Fruit fly (Drosophila melanogaster) whole organism, wandering third instar larva: ENCODE data around the gene CG32767.
A peak's percentile ranks its signal among the peaks of the same experiment; 100 is the strongest.

ENCODE experiments used
- Abd-B ChIP-seq: fragments of >200 bp; optimal IDR thresholded peaks from 2 replicates; lab custom pipeline; 2017; ENCODE audit warnings: missing biosample characterization, missing genetic modification characterization
- CG32264 ChIP-seq: fragments of 200-800 bp; sonication (Bioruptor generic); optimal IDR thresholded peaks from 2 replicates; lab custom pipeline; 2016; ENCODE audit warnings: missing biosample characterization, missing genetic modification characterization
- CG9705 ChIP-seq: fragments of 200-800 bp; sonication (Bioruptor generic); optimal IDR thresholded peaks from 2 replicates; lab custom pipeline; 2018; ENCODE audit warnings: missing biosample characterization, mild to moderate bottlenecking, missing genetic modification characterization
- CrebA ChIP-seq: fragments of 200-800 bp; sonication (Bioruptor generic); optimal IDR thresholded peaks from 2 replicates; lab custom pipeline; 2016; ENCODE audit warnings: missing biosample characterization, mild to moderate bottlenecking, missing genetic modification characterization, borderline replicate concordance
- Dfd ChIP-seq: fragments of >200 bp; optimal IDR thresholded peaks from 2 replicates; lab custom pipeline; 2017; ENCODE audit warnings: missing biosample characterization, missing genetic modification characterization
- Dif ChIP-seq: fragments of 200-275, 200-300 bp; sonication (Bioruptor generic); optimal IDR thresholded peaks from 2 replicates; lab custom pipeline; 2018; ENCODE audit warnings: missing biosample characterization, missing genetic modification characterization; ENCODE audit not compliant: partially characterized antibody
- GATAd ChIP-seq: sonication (Bioruptor generic); optimal IDR thresholded peaks from 2 replicates; lab custom pipeline; 2016; ENCODE audit warnings: missing biosample characterization, missing genetic modification characterization
- HLH106 ChIP-seq: fragments of 200-800 bp; optimal IDR thresholded peaks from 3 replicates; lab custom pipeline; 2019; ENCODE audit warnings: missing biosample characterization, mild to moderate bottlenecking, missing genetic modification characterization, moderate library complexity
- Hnf4 ChIP-seq: fragments of 200-800 bp; sonication (Bioruptor generic); optimal IDR thresholded peaks from 2 replicates; lab custom pipeline; 2016; ENCODE audit warnings: missing biosample characterization, mild to moderate bottlenecking, missing genetic modification characterization
- Hr78 ChIP-seq: fragments of >200 bp; optimal IDR thresholded peaks from 2 replicates; lab custom pipeline; 2017; ENCODE audit warnings: missing biosample characterization, missing genetic modification characterization
- Hr83 ChIP-seq: fragments of 200-300 bp; sonication (Bioruptor generic); optimal IDR thresholded peaks from 2 replicates; lab custom pipeline; 2016; ENCODE audit warnings: missing biosample characterization, mild to moderate bottlenecking, missing genetic modification characterization, moderate library complexity; ENCODE audit not compliant: poor library complexity, severe bottlenecking
- Jra ChIP-seq: sonication (Bioruptor generic); optimal IDR thresholded peaks from 2 replicates; lab custom pipeline; 2016; ENCODE audit warnings: missing biosample characterization, missing genetic modification characterization
- Mio ChIP-seq: sonication (Bioruptor generic); optimal IDR thresholded peaks from 2 replicates; lab custom pipeline; 2016; ENCODE audit warnings: missing biosample characterization, missing genetic modification characterization
- Myc ChIP-seq: fragments of >200 bp; optimal IDR thresholded peaks from 2 replicates; lab custom pipeline; 2017
- N ChIP-seq: fragments of >200 bp; optimal IDR thresholded peaks from 2 replicates; lab custom pipeline; 2018; ENCODE audit warnings: missing biosample characterization, missing external identifiers, missing genetic modification characterization
- OdsH ChIP-seq: fragments of 200-800 bp; sonication (Bioruptor generic); optimal IDR thresholded peaks from 2 replicates; lab custom pipeline; 2016; ENCODE audit warnings: missing biosample characterization, mild to moderate bottlenecking, missing genetic modification characterization
- Rel ChIP-seq, 2 experiments: fragments of 200-800 bp; sonication (Bioruptor generic) in 1 of 2; optimal IDR thresholded peaks; 2 replicates in 1 of 2; 3 replicates in 1 of 2; lab custom pipeline; 2016 to 2019; ENCODE audit warnings: mild to moderate bottlenecking in 2 of 2, missing biosample characterization in 2 of 2, missing genetic modification characterization in 2 of 2, moderate library complexity in 1 of 2
- Sp1 ChIP-seq: fragments of 200-800 bp; sonication (Bioruptor generic); optimal IDR thresholded peaks from 3 replicates; lab custom pipeline; 2019; ENCODE audit warnings: missing biosample characterization, mild to moderate bottlenecking, missing genetic modification characterization, moderate library complexity
- Vsx2 ChIP-seq: fragments of 200-300, 225-300 bp; sonication (Bioruptor generic); optimal IDR thresholded peaks from 2 replicates; lab custom pipeline; 2018; ENCODE audit warnings: missing biosample characterization, missing genetic modification characterization; ENCODE audit not compliant: partially characterized antibody
- br ChIP-seq: fragments of 200-800 bp; sonication (Bioruptor generic); optimal IDR thresholded peaks from 2 replicates; lab custom pipeline; 2016; ENCODE audit warnings: missing biosample characterization, missing genetic modification characterization
- brk ChIP-seq: fragments of 200-800 bp; sonication (Bioruptor generic); optimal IDR thresholded peaks from 2 replicates; lab custom pipeline; 2016; ENCODE audit warnings: missing biosample characterization, mild to moderate bottlenecking, missing genetic modification characterization
- dl ChIP-seq, 2 experiments: fragments of 175-275, 200-275 bp in 1 of 2; fragments of 200-275 bp in 1 of 2; sonication (Bioruptor generic); optimal IDR thresholded peaks; lab custom pipeline; 2018; ENCODE audit warnings: mild to moderate bottlenecking in 2 of 2, missing biosample characterization in 2 of 2, missing genetic modification characterization in 2 of 2, moderate library complexity in 2 of 2; ENCODE audit not compliant: partially characterized antibody in 2 of 2, insufficient read depth in 1 of 2
- dmrt93B ChIP-seq: fragments of 200-800 bp; sonication (Bioruptor generic); optimal IDR thresholded peaks from 2 replicates; lab custom pipeline; 2018; ENCODE audit warnings: missing biosample characterization, mild to moderate bottlenecking, missing genetic modification characterization
- dsf ChIP-seq: sonication (Bioruptor generic); optimal IDR thresholded peaks from 2 replicates; lab custom pipeline; 2016; ENCODE audit warnings: missing biosample characterization, missing genetic modification characterization, borderline replicate concordance
- ey ChIP-seq: fragments of 200-800 bp; sonication (Bioruptor generic); optimal IDR thresholded peaks from 2 replicates; lab custom pipeline; 2016; ENCODE audit warnings: missing biosample characterization, missing genetic modification characterization
- foxo ChIP-seq, 2 experiments: fragments of 200-800 bp; sonication (Bioruptor generic); optimal IDR thresholded peaks; 2 replicates in 1 of 2; 3 replicates in 1 of 2; lab custom pipeline; 2016 to 2017; ENCODE audit warnings: missing biosample characterization in 2 of 2, missing genetic modification characterization in 2 of 2
- fru ChIP-seq: fragments of 200-800 bp; sonication (Bioruptor generic); optimal IDR thresholded peaks from 3 replicates; lab custom pipeline; 2016; ENCODE audit warnings: missing biosample characterization, mild to moderate bottlenecking, missing genetic modification characterization
- h ChIP-seq: fragments of 200-800 bp; sonication (Bioruptor generic); optimal IDR thresholded peaks from 3 replicates; lab custom pipeline; 2016; ENCODE audit warnings: missing biosample characterization, mild to moderate bottlenecking, missing genetic modification characterization
- jim ChIP-seq: fragments of 175-275, 200-325 bp; sonication (Bioruptor generic); optimal IDR thresholded peaks from 2 replicates; lab custom pipeline; 2016; ENCODE audit warnings: missing biosample characterization, mild to moderate bottlenecking, missing genetic modification characterization
- lola ChIP-seq: fragments of >200 bp; optimal IDR thresholded peaks from 2 replicates; lab custom pipeline; 2017; ENCODE audit warnings: missing biosample characterization, missing genetic modification characterization
- pan ChIP-seq: fragments of >200 bp; optimal IDR thresholded peaks from 2 replicates; lab custom pipeline; 2017
- psq ChIP-seq: fragments of 200-800 bp; sonication (Bioruptor generic); optimal IDR thresholded peaks from 3 replicates; lab custom pipeline; 2017; ENCODE audit warnings: missing biosample characterization, mild to moderate bottlenecking, missing genetic modification characterization, moderate library complexity
- rgr ChIP-seq: fragments of 200-800 bp; sonication (Bioruptor generic); optimal IDR thresholded peaks from 3 replicates; lab custom pipeline; 2016; ENCODE audit warnings: missing biosample characterization, mild to moderate bottlenecking, missing genetic modification characterization
- sage ChIP-seq: fragments of 200-800 bp; sonication (Bioruptor generic); optimal IDR thresholded peaks from 2 replicates; lab custom pipeline; 2016; ENCODE audit warnings: missing biosample characterization, mild to moderate bottlenecking, missing genetic modification characterization
- sv ChIP-seq: fragments of 200-800 bp; sonication (Bioruptor generic); optimal IDR thresholded peaks from 3 replicates; lab custom pipeline; 2016; ENCODE audit warnings: missing biosample characterization, missing genetic modification characterization
- tai ChIP-seq: sonication (Bioruptor generic); optimal IDR thresholded peaks from 2 replicates; lab custom pipeline; 2016; ENCODE audit warnings: missing biosample characterization, missing genetic modification characterization
- usp ChIP-seq: fragments of >200 bp; optimal IDR thresholded peaks from 2 replicates; lab custom pipeline; 2017; ENCODE audit warnings: missing biosample characterization, missing genetic modification characterization
- woc ChIP-seq: sonication (Bioruptor generic); optimal IDR thresholded peaks from 2 replicates; lab custom pipeline; 2016; ENCODE audit warnings: missing biosample characterization, mild to moderate bottlenecking, missing genetic modification characterization

The CG32767 gene

DNA sequence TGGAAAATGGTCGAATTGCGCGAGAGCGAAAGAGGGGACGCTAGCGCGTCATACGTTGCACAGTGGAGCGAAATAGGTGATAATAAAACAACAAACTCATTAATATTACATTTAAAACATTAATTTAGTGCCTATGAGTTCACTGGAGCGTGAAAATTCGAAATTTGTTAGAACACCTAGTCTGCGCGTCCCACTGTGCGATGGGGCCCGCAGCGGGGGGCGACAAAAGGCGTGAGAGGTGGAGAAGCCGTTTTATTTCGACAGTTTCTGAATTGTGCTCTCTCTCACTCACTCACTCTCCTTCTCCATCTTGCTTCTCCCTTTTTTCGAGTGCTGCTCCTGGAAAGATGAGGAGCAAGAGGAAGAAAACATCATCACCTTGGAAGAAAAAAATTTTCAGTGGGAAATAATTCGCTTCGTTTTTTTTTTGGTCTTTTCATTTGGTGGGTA lies 896 bp downstream of the CG32767 start (continued):
- TF ChIP-seq sage (GFP tag; lab: Kevin White, UChicago): peak; percentile 91
- peak; percentile 89 for TF ChIP-seq HLH106 (tag; lab: Kevin White, UChicago)

DNA sequence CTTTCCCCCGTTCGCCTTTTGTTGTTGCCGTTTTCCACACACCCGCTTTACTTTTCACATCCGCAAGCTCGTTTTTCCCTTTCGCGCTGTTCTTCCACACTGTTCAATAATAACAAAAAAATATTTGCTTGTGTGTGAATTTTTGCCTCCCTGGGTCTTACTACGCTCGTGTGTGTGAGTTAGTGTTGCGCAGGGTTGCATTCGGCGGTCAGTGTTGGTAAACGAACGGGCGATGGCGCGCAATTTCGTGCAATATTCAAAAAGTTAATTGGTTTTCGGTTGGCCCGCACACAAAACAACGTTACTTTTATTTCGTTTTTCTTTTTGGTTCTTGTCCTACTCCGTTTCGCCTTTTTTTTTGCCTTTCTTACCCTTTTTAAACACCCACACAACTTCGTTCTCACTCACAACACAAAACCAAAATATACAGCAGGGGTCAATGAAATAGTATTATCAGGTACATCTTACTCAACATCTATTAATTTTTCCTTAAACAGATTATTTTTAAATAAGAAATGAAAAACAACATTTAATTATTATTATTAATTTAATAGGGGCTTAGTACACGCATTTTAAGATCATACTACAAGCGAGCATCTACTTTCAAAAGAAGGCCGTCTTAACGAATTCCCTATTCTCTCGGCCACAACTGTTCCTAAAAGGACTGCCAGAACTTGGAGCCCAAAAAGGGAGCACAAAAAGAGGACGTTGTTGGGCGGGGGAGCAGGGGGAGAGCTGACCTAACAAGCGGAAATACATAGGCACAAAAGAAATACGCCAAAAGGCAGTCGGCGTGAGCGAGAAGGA lies 1.5 kb downstream of the CG32767 start:
- TF ChIP-seq dmrt93B (no peak), Dfd (GFP tag; lab: Kevin White, UChicago) (no peak), OdsH (GFP tag; lab: Kevin White, UChicago) (no peak), Jra (no peak), GATAd (GFP tag; lab: Kevin White, UChicago) (no peak), h (peak; percentile 16), Mio (no peak), woc (GFP tag; lab: Kevin White, UChicago) (no peak), Rel (GFP tag; optimal IDR thresholded peaks at IDR 0.05; lab: Kevin White, UChicago) (no peak), Rel (tag; optimal IDR thresholded peaks at IDR 0.05; lab: Kevin White, UChicago) (no peak), dl (GFP tag; optimal IDR thresholded peaks at IDR 0.05; lab: Kevin White, UChicago; ENCODE audit: insufficient read depth in 1 of 2, partially characterized antibody in 2 of 2) (no peak), fru (GFP tag; lab: Kevin White, UChicago) (no peak), Myc (lab: Kevin White, UChicago) (no peak), Abd-B (GFP tag; lab: Kevin White, UChicago) (no peak), dsf (GFP tag; lab: Kevin White, UChicago) (no peak), HLH106 (tag; lab: Kevin White, UChicago) (no peak), tai (GFP tag; lab: Kevin White, UChicago) (no peak), sage (GFP tag; lab: Kevin White, UChicago) (no peak), Hnf4 (GFP tag; lab: Kevin White, UChicago) (peak; percentile 44), foxo (GFP tag; optimal IDR thresholded peaks at IDR 0.05; lab: Kevin White, UChicago) (peak in 1 of 2 experiments; percentile 12), rgr (GFP tag; lab: Kevin White, UChicago) (no peak), lola (GFP tag; lab: Kevin White, UChicago) (no peak), N (GFP tag; lab: Kevin White, UChicago) (no peak), CrebA (GFP tag; lab: Kevin White, UChicago) (no peak), Hr78 (GFP tag; lab: Kevin White, UChicago) (no peak), jim (GFP tag; lab: Kevin White, UChicago) (no peak), br (GFP tag; lab: Kevin White, UChicago) (peak; percentile 55), brk (no peak), Dif (GFP tag; lab: Kevin White, UChicago) (no peak), Vsx2 (GFP tag; lab: Kevin White, UChicago) (no peak), ey (GFP tag; lab: Kevin White, UChicago) (peak; percentile 16), Hr83 (GFP tag; lab: Kevin White, UChicago) (peak; percentile 70), usp (GFP tag; lab: Kevin White, UChicago) (no peak), pan (lab: Kevin White, UChicago) (no peak), psq (GFP tag; lab: Kevin White, UChicago) (no peak), Sp1 (peak; percentile 87), CG32264 (no peak), sv (no peak), CG9705 (GFP tag; lab: Kevin White, UChicago) (peak; percentile 2)
